Worm (Caenorhabditis elegans): Measurements from ENCODE around the gene pacl-1.

The pacl-1 gene

ce11 chrV:16232180-16232579 lies 43.1 kb downstream of the pacl-1 start, which contains the start of gene gst-22:
Gene gst-22 (minus strand): TSS chrV:16232282.
- no peak for TF ChIP-seq ama-1 (optimal IDR thresholded peaks at IDR 0.05)
- TF ChIP-seq elt-2 (tag; optimal IDR thresholded peaks at IDR 0.05), result peak; percentile 86

ce11 chrV:16229896-16230295 lies 45.4 kb downstream of the pacl-1 start, which contains the start of the genes F21H7.2 and F21H7.12:
Gene F21H7.2 (minus strand): TSS chrV:16229996.
Gene F21H7.12 (plus strand): TSS chrV:16230165.
- TF ChIP-seq hlh-30 (tag; optimal IDR thresholded peaks at IDR 0.05; ENCODE audit: insufficient read depth) (no peak), ceh-9 (tag; optimal IDR thresholded peaks at IDR 0.05) (no peak), ceh-18 (tag; optimal IDR thresholded peaks at IDR 0.05) (no peak), ref-2 (tag; optimal IDR thresholded peaks at IDR 0.05) (no peak), nhr-232 (tag; optimal IDR thresholded peaks at IDR 0.05) (no peak), ahr-1 (tag; optimal IDR thresholded peaks at IDR 0.05) (no peak), ceh-34 (tag; optimal IDR thresholded peaks at IDR 0.05) (no peak), npax-4 (tag; optimal IDR thresholded peaks at IDR 0.05) (no peak), F13H6.1 (tag; optimal IDR thresholded peaks at IDR 0.05) (no peak), odd-2 (tag; optimal IDR thresholded peaks at IDR 0.05) (no peak), zip-5 (tag; optimal IDR thresholded peaks at IDR 0.05) (no peak), madf-2 (tag; optimal IDR thresholded peaks at IDR 0.05) (no peak), ceh-14 (tag; optimal IDR thresholded peaks at IDR 0.05) (no peak), eyg-1 (tag; optimal IDR thresholded peaks at IDR 0.05) (no peak), ceh-31 (tag; optimal IDR thresholded peaks at IDR 0.05) (no peak), dve-1 (tag; optimal IDR thresholded peaks at IDR 0.05) (no peak), mec-3 (tag; optimal IDR thresholded peaks at IDR 0.05; ENCODE audit: borderline replicate concordance) (no peak)

ce11 chrV:16229439-16229838 lies 45.8 kb downstream of the pacl-1 start:
- TF ChIP-seq ceh-2 (tag; optimal IDR thresholded peaks at IDR 0.05) (no peak), pha-2 (tag; optimal IDR thresholded peaks at IDR 0.05) (no peak), ztf-16 (tag; optimal IDR thresholded peaks at IDR 0.05) (no peak), pag-3 (tag; optimal IDR thresholded peaks at IDR 0.05; ENCODE audit: borderline replicate concordance) (no peak), hlh-15 (tag; optimal IDR thresholded peaks at IDR 0.05) (no peak), odd-2 (tag; optimal IDR thresholded peaks at IDR 0.05) (no peak), elt-2 (tag; optimal IDR thresholded peaks at IDR 0.05) (no peak), lin-11 (tag; optimal IDR thresholded peaks at IDR 0.05) (no peak), ceh-18 (tag; optimal IDR thresholded peaks at IDR 0.05) (no peak), unc-86 (tag; optimal IDR thresholded peaks at IDR 0.05) (no peak), syd-9 (tag; optimal IDR thresholded peaks at IDR 0.05) (no peak), npax-4 (tag; optimal IDR thresholded peaks at IDR 0.05) (no peak), ama-1 (optimal IDR thresholded peaks at IDR 0.05) (no peak), gmeb-2 (tag; optimal IDR thresholded peaks at IDR 0.05) (no peak), unc-3 (GFP tag; conservative IDR thresholded peaks at IDR 0.05) (no peak), unc-3 (tag; optimal IDR thresholded peaks at IDR 0.05) (no peak), ets-4 (tag; optimal IDR thresholded peaks at IDR 0.05) (no peak), ceh-14 (tag; optimal IDR thresholded peaks at IDR 0.05) (no peak)

ce11 chrV:16226581-16226980 lies 48.7 kb downstream of the pacl-1 start, which contains the start of gene F11A5.13:
Gene F11A5.13 (minus strand): TSS chrV:16226681.
- TF ChIP-seq ets-4 (tag; optimal IDR thresholded peaks at IDR 0.05) (no peak), syd-9 (tag; optimal IDR thresholded peaks at IDR 0.05) (no peak), ttx-3 (tag; optimal IDR thresholded peaks at IDR 0.05) (no peak), fkh-10 (GFP tag; optimal IDR thresholded peaks at IDR 0.05) (no peak), unc-42 (tag; optimal IDR thresholded peaks at IDR 0.05) (no peak), pag-3 (tag; optimal IDR thresholded peaks at IDR 0.05; ENCODE audit: borderline replicate concordance) (no peak), hlh-30 (tag; optimal IDR thresholded peaks at IDR 0.05; ENCODE audit: insufficient read depth) (no peak), fkh-6 (tag; optimal IDR thresholded peaks at IDR 0.05) (no peak), tbx-2 (tag; optimal IDR thresholded peaks at IDR 0.05) (no peak), ama-1 (optimal IDR thresholded peaks at IDR 0.05) (no peak), C08G9.2 (tag; optimal IDR thresholded peaks at IDR 0.05) (no peak), lim-6 (tag; optimal IDR thresholded peaks at IDR 0.05) (no peak), Y22D7AL.16 (tag; optimal IDR thresholded peaks at IDR 0.05) (no peak), dve-1 (tag; optimal IDR thresholded peaks at IDR 0.05) (no peak), pha-4 (tag; optimal IDR thresholded peaks at IDR 0.05) (no peak), ceh-22 (tag; optimal IDR thresholded peaks at IDR 0.05) (no peak), unc-3 (GFP tag; conservative IDR thresholded peaks at IDR 0.05) (no peak), unc-3 (tag; optimal IDR thresholded peaks at IDR 0.05) (no peak), odd-2 (tag; optimal IDR thresholded peaks at IDR 0.05) (no peak), ztf-16 (tag; optimal IDR thresholded peaks at IDR 0.05) (no peak)

Measured in whole organism, late embryonic.